Fruit fly (Drosophila melanogaster) whole organism, embryonic: ENCODE measurements around the gene nAChRalpha7.

ENCODE experiments used
- Atf6 ChIP-seq: fragments of 200-800 bp; sonication (Bioruptor generic); IDR thresholded peaks from 2 replicates; pipeline ENCODE4 v1.3.6; 2022; ENCODE audit warnings: missing biosample characterization, missing genetic modification characterization
- Awh ChIP-seq: fragments of 200-800 bp; sonication (Bioruptor generic); IDR thresholded peaks from 2 replicates; pipeline ENCODE4, ENCODE4 v1.3.6; 2022; ENCODE audit warnings: missing biosample characterization, missing genetic modification characterization
- Bteb2 ChIP-seq: fragments of 200-800 bp; sonication (Bioruptor generic); optimal IDR thresholded peaks from 2 replicates; lab custom pipeline; 2016; ENCODE audit warnings: missing biosample characterization, missing genetic modification characterization
- CG10209 ChIP-seq: fragments of 200-800 bp; sonication (Bioruptor generic); optimal IDR thresholded peaks from 3 replicates; lab custom pipeline; 2017; ENCODE audit warnings: missing biosample characterization, mild to moderate bottlenecking, missing genetic modification characterization, missing genetic modification reagents
- CG11247 ChIP-seq: fragments of 200-800 bp; sonication (Bioruptor generic); IDR thresholded peaks from 2 replicates; pipeline ENCODE4 v1.3.6; 2022; ENCODE audit warnings: missing biosample characterization, missing genetic modification characterization
- CG12219 ChIP-seq: fragments of 200-800 bp; sonication (Bioruptor generic); optimal IDR thresholded peaks from 3 replicates; lab custom pipeline; 2018; ENCODE audit warnings: missing biosample characterization, mild to moderate bottlenecking, missing genetic modification characterization
- CG17829 ChIP-seq: fragments of 200-800 bp; optimal IDR thresholded peaks from 2 replicates; lab custom pipeline; 2019; ENCODE audit warnings: missing biosample characterization, mild to moderate bottlenecking, missing genetic modification characterization, moderate library complexity
- CG18262 ChIP-seq: fragments of 200-800 bp; optimal IDR thresholded peaks from 3 replicates; lab custom pipeline; 2019; ENCODE audit warnings: missing biosample characterization, mild to moderate bottlenecking, missing genetic modification characterization, moderate library complexity
- CG32532 ChIP-seq: fragments of 200-800 bp; sonication (Bioruptor generic); IDR thresholded peaks from 2 replicates; pipeline ENCODE4 v1.3.6; 2022; ENCODE audit warnings: missing biosample characterization, missing genetic modification characterization
- CG3407 ChIP-seq: fragments of 200-800 bp; sonication (Bioruptor generic); optimal IDR thresholded peaks from 2 replicates; lab custom pipeline; 2018; ENCODE audit warnings: missing biosample characterization, mild to moderate bottlenecking, missing genetic modification characterization
- CG3995 ChIP-seq: fragments of 200-800 bp; sonication (Bioruptor generic); optimal IDR thresholded peaks from 3 replicates; lab custom pipeline; 2016; ENCODE audit warnings: missing biosample characterization, missing genetic modification characterization
- CG5180 ChIP-seq: fragments of 200-800 bp; sonication (Bioruptor generic); optimal IDR thresholded peaks from 3 replicates; lab custom pipeline; 2017; ENCODE audit warnings: missing biosample characterization, missing genetic modification characterization, mild to moderate bottlenecking, moderate library complexity, missing genetic modification reagents
- CG6254 ChIP-seq: fragments of 200-800 bp; sonication (Bioruptor generic); optimal IDR thresholded peaks from 3 replicates; lab custom pipeline; 2017; ENCODE audit warnings: mild to moderate bottlenecking, missing biosample characterization, missing genetic modification reagents, missing genetic modification characterization
- CG6683 ChIP-seq: fragments of 200-800 bp; sonication (Bioruptor generic); optimal IDR thresholded peaks from 2 replicates; lab custom pipeline; 2017; ENCODE audit warnings: missing biosample characterization, mild to moderate bottlenecking, missing genetic modification characterization, missing genetic modification reagents
- CG7786 ChIP-seq: fragments of 200-800 bp; sonication (Bioruptor generic); optimal IDR thresholded peaks from 2 replicates; lab custom pipeline; 2016; ENCODE audit warnings: missing biosample characterization, missing genetic modification characterization
- CG9817 ChIP-seq: fragments of 200-800 bp; sonication (Bioruptor generic); optimal IDR thresholded peaks from 2 replicates; lab custom pipeline; 2018; ENCODE audit warnings: missing biosample characterization, mild to moderate bottlenecking, missing genetic modification characterization, moderate library complexity
- D19B ChIP-seq: fragments of 200-800 bp; sonication (Bioruptor generic); optimal IDR thresholded peaks from 2 replicates; lab custom pipeline; 2017; ENCODE audit warnings: missing biosample characterization, mild to moderate bottlenecking, missing genetic modification characterization
- Dfd ChIP-seq, 2 experiments: fragments of >200 bp; optimal IDR thresholded peaks; 2 replicates each; lab custom pipeline; 2017; ENCODE audit warnings: missing biosample characterization in 2 of 2, missing genetic modification characterization in 2 of 2
- HLH4C ChIP-seq: fragments of 200-800 bp; sonication (Bioruptor generic); IDR thresholded peaks from 3 replicates; pipeline ENCODE4 v1.3.6; 2022; ENCODE audit warnings: missing biosample characterization, missing genetic modification characterization; ENCODE audit not compliant: partially characterized antibody
- Max ChIP-seq: fragments of 200-800 bp; sonication (Bioruptor generic); optimal IDR thresholded peaks from 2 replicates; lab custom pipeline; 2016; ENCODE audit warnings: missing biosample characterization, mild to moderate bottlenecking, missing genetic modification characterization
- NFAT ChIP-seq: fragments of 200-800 bp; sonication (Bioruptor generic); IDR thresholded peaks from 2 replicates; pipeline ENCODE4 v1.3.6; 2022; ENCODE audit warnings: missing biosample characterization, missing genetic modification characterization
- Scr ChIP-seq: fragments of 200-800 bp; sonication (Bioruptor generic); IDR thresholded peaks from 2 replicates; pipeline ENCODE4 v1.3.6; 2022; ENCODE audit warnings: missing biosample characterization, missing genetic modification characterization; ENCODE audit not compliant: partially characterized antibody
- Side ChIP-seq: fragments of 200-800 bp; sonication (Bioruptor generic); optimal IDR thresholded peaks from 2 replicates; lab custom pipeline; 2016; ENCODE audit warnings: missing biosample characterization, missing genetic modification characterization
- Sox100B ChIP-seq: fragments of 200-800 bp; sonication (Bioruptor generic); optimal IDR thresholded peaks from 3 replicates; lab custom pipeline; 2018; ENCODE audit warnings: missing biosample characterization, mild to moderate bottlenecking, missing genetic modification characterization
- TFAM ChIP-seq: fragments of 200-800 bp; sonication (Bioruptor generic); optimal IDR thresholded peaks from 2 replicates; lab custom pipeline; 2017; ENCODE audit warnings: missing biosample characterization, missing genetic modification characterization, inconsistent platforms
- Taf1 ChIP-seq: fragments of 200-800 bp; sonication (Bioruptor generic); IDR thresholded peaks from 2 replicates; pipeline ENCODE4 v1.3.6; 2022; ENCODE audit warnings: missing biosample characterization, missing genetic modification characterization
- Trl ChIP-seq, 3 experiments: fragments of >200 bp in 2 of 3; fragments of 200-800 bp in 1 of 3; sonication (Bioruptor generic) in 1 of 3; optimal IDR thresholded peaks; 2 replicates in 1 of 3; 3 replicates in 2 of 3; lab custom pipeline; 2016 to 2017; ENCODE audit warnings: missing biosample characterization in 1 of 3, missing genetic modification characterization in 1 of 3
- Vsx1 ChIP-seq: fragments of 200-800 bp; sonication (Bioruptor generic); optimal IDR thresholded peaks from 2 replicates; lab custom pipeline; 2017; ENCODE audit warnings: missing biosample characterization, mild to moderate bottlenecking, missing genetic modification characterization, missing genetic modification reagents
- ase ChIP-seq: fragments of 200-800 bp; sonication (Bioruptor generic); IDR thresholded peaks from 3 replicates; pipeline ENCODE4 v1.3.6; 2022; ENCODE audit warnings: missing biosample characterization, missing genetic modification characterization
- az2 ChIP-seq: fragments of 200-800 bp; sonication (Bioruptor generic); optimal IDR thresholded peaks from 3 replicates; lab custom pipeline; 2016; ENCODE audit warnings: missing biosample characterization, missing genetic modification characterization
- bbx ChIP-seq: fragments of 200-800 bp; sonication (Bioruptor generic); IDR thresholded peaks from 2 replicates; pipeline ENCODE4 v1.3.6; 2022; ENCODE audit warnings: missing biosample characterization, missing genetic modification characterization; ENCODE audit not compliant: partially characterized antibody
- chn ChIP-seq: fragments of 200-800 bp; sonication (Bioruptor generic); optimal IDR thresholded peaks from 2 replicates; lab custom pipeline; 2016; ENCODE audit warnings: missing biosample characterization, missing genetic modification characterization
- ci ChIP-seq: fragments of 200-800 bp; sonication (Bioruptor generic); IDR thresholded peaks from 3 replicates; pipeline ENCODE4 v1.3.6; 2022; ENCODE audit warnings: missing biosample characterization, missing genetic modification characterization
- dan ChIP-seq: fragments of 200-800 bp; sonication (Bioruptor generic); IDR thresholded peaks from 2 replicates; pipeline ENCODE4 v1.3.6; 2022; ENCODE audit warnings: missing biosample characterization, missing genetic modification characterization
- disco-r ChIP-seq: fragments of 200-800 bp; sonication (Bioruptor generic); optimal IDR thresholded peaks from 2 replicates; lab custom pipeline; 2016; ENCODE audit warnings: missing biosample characterization, missing genetic modification characterization
- grn ChIP-seq: fragments of 200-800 bp; sonication (Bioruptor generic); optimal IDR thresholded peaks from 3 replicates; lab custom pipeline; 2017; ENCODE audit warnings: missing biosample characterization, missing genetic modification characterization
- luna ChIP-seq: fragments of 200-800 bp; sonication (Bioruptor generic); optimal IDR thresholded peaks from 2 replicates; lab custom pipeline; 2016; ENCODE audit warnings: missing biosample characterization, missing genetic modification characterization
- mam ChIP-seq: fragments of 200-800 bp; sonication (Bioruptor generic); optimal IDR thresholded peaks from 3 replicates; lab custom pipeline; 2016; ENCODE audit warnings: missing biosample characterization, missing genetic modification characterization
- nerfin-2 ChIP-seq: fragments of 200-800 bp; sonication (Bioruptor generic); IDR thresholded peaks from 2 replicates; pipeline ENCODE4 v1.3.6; 2022; ENCODE audit warnings: missing biosample characterization, missing genetic modification characterization; ENCODE audit not compliant: partially characterized antibody
- p53 ChIP-seq: fragments of 200-800 bp; sonication (Bioruptor generic); optimal IDR thresholded peaks from 2 replicates; lab custom pipeline; 2016; ENCODE audit warnings: missing biosample characterization, missing genetic modification characterization
- pita ChIP-seq: fragments of 200-800 bp; sonication (Bioruptor generic); optimal IDR thresholded peaks from 2 replicates; lab custom pipeline; 2017; ENCODE audit warnings: missing biosample characterization, mild to moderate bottlenecking, missing genetic modification characterization
- psq ChIP-seq: fragments of 200-800 bp; sonication (Bioruptor generic); optimal IDR thresholded peaks from 2 replicates; lab custom pipeline; 2017; ENCODE audit warnings: missing biosample characterization, missing genetic modification characterization
- ranshi ChIP-seq: fragments of 200-800 bp; sonication (Bioruptor generic); IDR thresholded peaks from 2 replicates; pipeline ENCODE4 v1.3.6; 2022; ENCODE audit warnings: missing biosample characterization, missing genetic modification characterization
- schlank ChIP-seq: fragments of 200-800 bp; sonication (Bioruptor generic); optimal IDR thresholded peaks from 2 replicates; lab custom pipeline; 2018; ENCODE audit warnings: missing biosample characterization, mild to moderate bottlenecking, missing genetic modification characterization
- sens ChIP-seq: fragments of 200-800 bp; sonication (Bioruptor generic); peaks from one replicate; lab custom pipeline; 2016; ENCODE audit warnings: missing biosample characterization, missing genetic modification characterization
- sr ChIP-seq: fragments of 200-800 bp; sonication (Bioruptor generic); IDR thresholded peaks from 3 replicates; pipeline ENCODE4 v1.3.6; 2022; ENCODE audit warnings: missing biosample characterization, missing genetic modification characterization
- zfh1 ChIP-seq: fragments of 200-800 bp; sonication (Bioruptor generic); IDR thresholded peaks from 3 replicates; pipeline ENCODE4 v1.3.6; 2022; ENCODE audit warnings: missing biosample characterization, missing genetic modification characterization

The nAChRalpha7 gene

DNA sequence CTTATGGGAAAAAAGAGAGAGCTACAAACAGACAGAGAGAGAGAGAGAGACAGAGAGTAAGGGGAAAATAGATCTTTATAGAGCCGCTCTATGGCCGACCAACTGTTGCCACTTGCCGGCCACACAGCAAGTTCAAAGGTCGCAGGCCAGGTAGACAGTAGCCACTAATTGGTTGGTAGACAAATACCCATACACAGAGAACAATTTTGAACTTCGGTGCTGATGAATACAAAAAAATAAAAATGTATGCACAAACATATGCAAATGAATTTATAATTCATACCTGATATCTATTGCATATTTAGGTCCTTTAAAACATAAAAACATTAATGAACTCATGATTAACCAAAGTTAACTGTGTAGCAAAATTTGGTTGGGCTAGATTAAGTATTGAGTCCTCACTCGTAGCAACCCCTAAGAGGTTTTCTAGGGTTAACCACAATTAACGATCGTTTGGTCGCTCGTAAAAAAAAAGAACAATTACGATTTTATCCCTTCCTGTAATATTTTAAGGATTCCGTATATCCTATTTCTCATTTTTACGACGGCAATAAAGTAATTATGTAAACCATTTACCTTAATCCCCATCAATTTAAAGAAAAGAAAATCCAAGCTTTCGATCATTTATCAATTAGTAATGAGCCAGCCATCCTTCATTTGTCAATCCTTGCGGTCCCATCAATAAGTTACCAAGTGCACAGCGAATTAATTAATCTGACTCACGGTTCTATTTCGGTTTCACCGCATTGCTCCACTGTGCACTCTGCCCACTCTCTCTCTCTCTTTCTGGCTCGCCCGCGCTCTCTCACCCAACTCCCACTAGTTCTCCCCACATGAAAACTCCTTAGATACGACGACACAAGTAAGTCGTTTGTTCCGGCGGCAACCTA, 25.1 kb downstream of the nAChRalpha7 start (continued):
- TF ChIP-seq sr (no peak), chn (GFP tag; lab: Kevin White, UChicago) (no peak), bbx (no peak), nerfin-2 (GFP tag; lab: Robert Waterston, UW) (no peak), Scr (GFP tag; lab: Robert Waterston, UW) (no peak), CG9817 (tag; lab: Kevin White, UChicago) (no peak), ranshi (GFP tag; lab: Robert Waterston, UW) (peak; percentile 16; the same call in 1 of the 2 replicates), CG17829 (tag; lab: Kevin White, UChicago) (no peak), CG3995 (GFP tag; lab: Kevin White, UChicago) (no peak), pita (no peak), Side (GFP tag; lab: Kevin White, UChicago) (no peak), Awh (GFP tag; lab: Robert Waterston, UW) (0 out of 2 replicates have a peak, but pooled peaks have one; percentile 24), psq (GFP tag; lab: Kevin White, UChicago) (no peak), Atf6 (GFP tag; lab: Robert Waterston, UW) (peak; percentile 7; the same call in 1 of the 2 replicates), sens (GFP tag; lab: Kevin White, UChicago) (peak; percentile 33), mam (no peak), CG32532 (GFP tag; lab: Robert Waterston, UW) (no peak), luna (GFP tag; lab: Kevin White, UChicago) (no peak), HLH4C (GFP tag; lab: Robert Waterston, UW) (no peak), p53 (GFP tag; lab: Kevin White, UChicago) (no peak), Dfd (GFP tag; optimal IDR thresholded peaks at IDR 0.05; lab: Kevin White, UChicago) (no peak), dan (no peak), Vsx1 (GFP tag; lab: Kevin White, UChicago) (no peak), CG3407 (GFP tag; lab: Kevin White, UChicago) (no peak), schlank (tag; lab: Kevin White, UChicago) (no peak), zfh1 (peak; percentile 58), Trl (optimal IDR thresholded peaks at IDR 0.05; lab: Kevin White, UChicago) (peak; percentile 70 to 71), Trl (GFP tag; optimal IDR thresholded peaks at IDR 0.05; lab: Kevin White, UChicago) (no peak), ci (no peak; the same call in 2 of the 3 replicates), disco-r (GFP tag; lab: Kevin White, UChicago) (no peak), ase (GFP tag; lab: Robert Waterston, UW) (no peak), CG18262 (tag; lab: Kevin White, UChicago) (peak; percentile 13), TFAM (GFP tag; lab: Kevin White, UChicago) (no peak), CG11247 (GFP tag; lab: Robert Waterston, UW) (0 out of 2 replicates have a peak, but pooled peaks have one; percentile 20), CG12219 (GFP tag; lab: Kevin White, UChicago) (no peak), CG10209 (GFP tag; lab: Kevin White, UChicago) (no peak), Bteb2 (GFP tag; lab: Kevin White, UChicago) (no peak), Max (no peak), CG6683 (GFP tag; lab: Kevin White, UChicago) (no peak), Taf1 (no peak), CG6254 (GFP tag; lab: Kevin White, UChicago) (no peak), grn (GFP tag; lab: Kevin White, UChicago) (no peak), az2 (no peak), CG7786 (no peak), NFAT (GFP tag; lab: Robert Waterston, UW) (no peak), D19B (GFP tag; lab: Kevin White, UChicago) (no peak), Sox100B (GFP tag; lab: Kevin White, UChicago) (no peak), CG5180 (no peak)
